Worm (Caenorhabditis elegans): Measurements from ENCODE around the gene gfl-1.

The gfl-1 gene

ce11 chrIV:11487889-11488556 lies 33.1 kb upstream of the gfl-1 start:
- TF ChIP-seq unc-39 (tag; optimal IDR thresholded peaks at IDR 0.05) = no peak

ce11 chrIV:11489077-11489476 lies 32.0 kb upstream of the gfl-1 start:
- TF ChIP-seq tbx-8 (GFP tag; optimal IDR thresholded peaks at IDR 0.05) (no peak), sem-2 (GFP tag; optimal IDR thresholded peaks at IDR 0.05) (no peak), lsy-2 (tag; optimal IDR thresholded peaks at IDR 0.05) (no peak), nhr-2 (tag; optimal IDR thresholded peaks at IDR 0.05) (no peak), elt-1 (tag; optimal IDR thresholded peaks at IDR 0.05; ENCODE audit: borderline replicate concordance, insufficient read depth) (no peak), elt-3 (tag; optimal IDR thresholded peaks at IDR 0.05) (no peak), blmp-1 (tag; optimal IDR thresholded peaks at IDR 0.05) (no peak), pha-4 (tag; optimal IDR thresholded peaks at IDR 0.05) (no peak), ham-2 (GFP tag; optimal IDR thresholded peaks at IDR 0.05) (no peak), nhr-12 (tag; optimal IDR thresholded peaks at IDR 0.05) (no peak)

ce11 chrIV:11489610-11490339 lies 31.3 kb upstream of the gfl-1 start:
- TF ChIP-seq ceh-83 (GFP tag; optimal IDR thresholded peaks at IDR 0.05) (no peak), zip-8 (tag; optimal IDR thresholded peaks at IDR 0.05) (no peak), elt-3 (tag; optimal IDR thresholded peaks at IDR 0.05) (no peak), ces-1 (GFP tag; optimal IDR thresholded peaks at IDR 0.05) (no peak), tbx-8 (GFP tag; optimal IDR thresholded peaks at IDR 0.05) (no peak), lin-32 (GFP tag; optimal IDR thresholded peaks at IDR 0.05) (no peak), elt-1 (tag; optimal IDR thresholded peaks at IDR 0.05; ENCODE audit: borderline replicate concordance, insufficient read depth) (no peak), hlh-1 (tag; optimal IDR thresholded peaks at IDR 0.05) (peak; percentile 47), mls-2 (tag; optimal IDR thresholded peaks at IDR 0.05) (no peak), nhr-28 (tag; optimal IDR thresholded peaks at IDR 0.05) (no peak), drap-1 (GFP tag; optimal IDR thresholded peaks at IDR 0.05) (no peak), mep-1 (tag; optimal IDR thresholded peaks at IDR 0.05) (no peak), ceh-43 (GFP tag; optimal IDR thresholded peaks at IDR 0.05) (no peak), cnd-1 (tag; optimal IDR thresholded peaks at IDR 0.05) (no peak), mab-5 (tag; optimal IDR thresholded peaks at IDR 0.05) (no peak), bed-3 (GFP tag; optimal IDR thresholded peaks at IDR 0.05) (no peak), nhr-76 (tag; optimal IDR thresholded peaks at IDR 0.05) (no peak), unc-120 (tag; optimal IDR thresholded peaks at IDR 0.05; ENCODE audit: poor library complexity, severe bottlenecking) (peak; percentile 72), sptf-1 (tag; optimal IDR thresholded peaks at IDR 0.05) (no peak), nhr-12 (tag; optimal IDR thresholded peaks at IDR 0.05) (no peak), unc-62 (GFP tag; optimal IDR thresholded peaks at IDR 0.05) (peak; percentile 66)

- TF ChIP-seq unc-39 (tag; optimal IDR thresholded peaks at IDR 0.05) (no peak), bed-3 (GFP tag; optimal IDR thresholded peaks at IDR 0.05) (no peak), lin-32 (GFP tag; optimal IDR thresholded peaks at IDR 0.05) (no peak), ztf-11 (tag; optimal IDR thresholded peaks at IDR 0.05) (no peak), tbx-8 (GFP tag; optimal IDR thresholded peaks at IDR 0.05) (no peak), unc-120 (tag; optimal IDR thresholded peaks at IDR 0.05; ENCODE audit: poor library complexity, severe bottlenecking) (no peak), mep-1 (tag; optimal IDR thresholded peaks at IDR 0.05) (no peak), zip-8 (tag; optimal IDR thresholded peaks at IDR 0.05) (no peak), elt-1 (tag; optimal IDR thresholded peaks at IDR 0.05; ENCODE audit: borderline replicate concordance, insufficient read depth) (no peak), ceh-43 (GFP tag; optimal IDR thresholded peaks at IDR 0.05) (no peak), flh-1 (GFP tag; optimal IDR thresholded peaks at IDR 0.05) (no peak), ceh-83 (GFP tag; optimal IDR thresholded peaks at IDR 0.05) (no peak), ces-1 (GFP tag; optimal IDR thresholded peaks at IDR 0.05) (no peak), lsy-2 (tag; optimal IDR thresholded peaks at IDR 0.05) (no peak), lin-13 (tag; optimal IDR thresholded peaks at IDR 0.05) (no peak), nhr-237 (tag; optimal IDR thresholded peaks at IDR 0.05) (no peak), mab-5 (tag; optimal IDR thresholded peaks at IDR 0.05) (no peak)
Measured at ce11 chrIV:11491422-11491821, 29.7 kb upstream of the gfl-1 start.

All from whole organism, mixed stage, embryonic.